Fruit fly (Drosophila melanogaster) whole organism, wandering third instar larva: ENCODE measurements around the gene ppk18.

Experiments used
- Jra ChIP-seq: sonication (Bioruptor generic); optimal IDR thresholded peaks from 2 replicates; lab custom pipeline; 2016; ENCODE audit warnings: missing biosample characterization, missing genetic modification characterization
- dmrt93B ChIP-seq: fragments of 200-800 bp; sonication (Bioruptor generic); optimal IDR thresholded peaks from 2 replicates; lab custom pipeline; 2018; ENCODE audit warnings: missing biosample characterization, mild to moderate bottlenecking, missing genetic modification characterization
- fru ChIP-seq: fragments of 200-800 bp; sonication (Bioruptor generic); optimal IDR thresholded peaks from 3 replicates; lab custom pipeline; 2016; ENCODE audit warnings: missing biosample characterization, mild to moderate bottlenecking, missing genetic modification characterization
- lola ChIP-seq: fragments of >200 bp; optimal IDR thresholded peaks from 2 replicates; lab custom pipeline; 2017; ENCODE audit warnings: missing biosample characterization, missing genetic modification characterization
- psq ChIP-seq: fragments of 200-800 bp; sonication (Bioruptor generic); optimal IDR thresholded peaks from 3 replicates; lab custom pipeline; 2017; ENCODE audit warnings: missing biosample characterization, mild to moderate bottlenecking, missing genetic modification characterization, moderate library complexity
- sage ChIP-seq: fragments of 200-800 bp; sonication (Bioruptor generic); optimal IDR thresholded peaks from 2 replicates; lab custom pipeline; 2016; ENCODE audit warnings: missing biosample characterization, mild to moderate bottlenecking, missing genetic modification characterization

DNA sequence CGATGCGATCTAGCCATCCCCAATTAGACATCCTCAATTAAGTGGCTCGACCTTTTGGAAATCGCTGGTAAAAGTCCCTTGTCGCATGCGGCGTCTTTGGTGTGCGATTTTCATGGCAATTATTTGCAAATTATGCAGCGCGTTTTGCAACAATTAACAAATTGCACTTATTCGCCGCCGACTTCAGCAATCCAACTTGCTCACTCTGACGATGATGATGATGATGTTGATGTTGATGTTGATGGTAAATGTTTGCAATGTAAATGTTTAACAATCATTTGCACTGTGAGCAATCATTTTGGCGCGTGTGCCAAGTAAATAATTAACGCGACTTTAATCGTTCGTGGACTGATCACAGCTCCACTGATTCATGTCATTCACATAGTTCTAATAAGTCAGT lies 36.7 kb downstream of the ppk18 start:
- TF ChIP-seq Jra (GFP tag; lab: Kevin White, UChicago) (no peak), dmrt93B (no peak), fru (no peak), psq (GFP tag; lab: Kevin White, UChicago) (no peak), sage (no peak), lola (GFP tag; lab: Kevin White, UChicago) (no peak)
